Worm (Caenorhabditis elegans) whole organism, L4/young adult: ENCODE data around the gene trf-1.
"Not testable (repeated sequence)": the region's sequence is repeated elsewhere in the genome, so short reads cannot be mapped to it uniquely, and the experiment has no call there.

ENCODE experiments used
- W03F9.2 ChIP-seq: fragments of 150-350 bp; optimal IDR thresholded peaks from 2 replicates; lab custom pipeline; 2014; ENCODE audit warnings: missing biosample characterization, missing genetic modification characterization
- dao-5 ChIP-seq: sonication (generic microtip); optimal IDR thresholded peaks from 2 replicates; lab custom pipeline; 2016; ENCODE audit warnings: missing genotype, missing genetic modification characterization, moderate library complexity, missing compliant biosample characterization
- him-1 ChIP-seq: sonication (generic microtip); optimal IDR thresholded peaks from 2 replicates; lab custom pipeline; 2016; ENCODE audit warnings: missing genotype, missing genetic modification reagents, missing genetic modification characterization, missing compliant biosample characterization

The trf-1 gene

DNA sequence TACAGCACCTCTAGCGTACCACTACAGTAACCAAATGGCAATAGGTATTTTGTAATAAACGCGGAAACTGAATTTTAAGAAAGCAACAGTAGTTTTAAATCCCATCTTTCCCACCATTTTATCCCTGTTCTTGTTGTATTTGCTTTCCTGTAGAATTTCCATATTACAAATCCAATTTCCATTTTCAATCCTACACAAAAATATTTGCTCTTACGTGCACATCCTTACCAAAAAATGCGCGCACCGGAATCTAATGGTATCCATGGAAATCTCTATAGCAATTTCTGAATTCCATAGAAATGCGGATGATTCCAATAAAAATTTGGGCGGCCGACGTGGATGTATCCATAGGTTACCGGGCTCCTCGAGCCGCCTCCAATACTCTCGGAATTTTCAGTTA lies at the start of gene trf-1:
trf-1 (plus strand) TSS at position 301 of the 400 bp plus-strand sequence.
- TF ChIP-seq W03F9.2: no peak
- no peak for TF ChIP-seq him-1 (tag; lab: Kevin White, UChicago)
- no peak for TF ChIP-seq dao-5 (tag; lab: Kevin White, UChicago)

DNA sequence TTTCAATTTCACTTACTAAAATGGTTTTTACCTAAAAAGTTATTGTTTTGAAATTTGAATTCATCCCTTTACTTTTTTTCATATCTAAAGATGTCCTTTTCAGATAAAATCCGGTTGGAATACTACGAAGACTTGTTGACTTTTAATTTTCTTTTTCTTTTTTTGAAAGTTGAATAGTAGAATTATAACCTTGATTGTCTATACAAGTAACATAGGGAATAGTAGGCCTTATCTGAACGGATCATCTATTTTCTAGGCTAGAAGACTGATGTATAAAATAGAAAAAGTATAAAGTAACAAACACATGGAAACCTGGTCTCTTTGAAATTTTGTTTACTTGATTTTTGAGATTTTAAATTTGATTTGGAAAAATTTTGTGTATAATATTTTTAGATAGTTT lies 49.4 kb upstream of the trf-1 start:
- TF ChIP-seq dao-5 (tag; lab: Kevin White, UChicago): no peak
- TF ChIP-seq him-1 (tag; lab: Kevin White, UChicago): no peak
- TF ChIP-seq W03F9.2: no peak

DNA sequence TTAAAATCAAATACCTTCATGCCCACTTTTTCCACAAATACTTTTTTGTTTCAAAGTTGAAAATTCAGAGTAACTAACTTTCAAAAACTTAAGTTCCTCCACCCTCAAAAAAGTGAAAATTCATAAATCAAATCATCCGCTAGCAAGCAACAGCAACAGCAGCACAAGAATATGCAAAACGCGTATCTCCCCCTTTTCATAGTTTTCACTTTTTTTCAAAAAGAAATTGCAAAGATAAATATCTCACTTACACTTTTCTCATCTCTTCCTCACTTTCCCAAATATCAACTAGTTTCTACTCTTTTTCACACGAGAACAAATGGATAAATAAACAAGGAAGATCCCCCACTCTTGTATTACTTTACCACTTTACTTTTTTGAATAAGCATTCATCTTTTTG lies 48.6 kb upstream of the trf-1 start:
- TF ChIP-seq him-1 (tag; lab: Kevin White, UChicago) (no peak), W03F9.2 (no peak), dao-5 (tag; lab: Kevin White, UChicago) (no peak)

DNA sequence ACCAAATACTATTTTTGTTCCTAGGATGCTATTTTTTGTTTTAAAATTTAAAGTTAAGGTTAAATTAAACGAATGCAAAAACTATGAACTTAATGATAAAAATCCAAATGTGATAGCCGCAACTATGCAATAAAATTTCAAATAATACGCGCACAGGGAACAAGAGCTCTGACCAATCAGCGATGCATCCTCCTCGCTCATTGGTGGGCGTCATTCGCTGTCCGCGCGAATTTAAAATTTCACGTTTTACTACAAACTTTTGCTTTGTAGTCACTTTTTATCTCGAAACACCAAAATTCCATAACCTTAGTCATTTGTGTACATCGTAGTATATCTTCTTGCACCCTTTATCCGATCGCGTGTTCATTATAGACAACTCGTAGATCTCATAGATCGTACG lies 47.1 kb upstream of the trf-1 start:
- TF ChIP-seq him-1 (tag; lab: Kevin White, UChicago) (no peak), W03F9.2 (no peak), dao-5 (tag; lab: Kevin White, UChicago) (no peak)

DNA sequence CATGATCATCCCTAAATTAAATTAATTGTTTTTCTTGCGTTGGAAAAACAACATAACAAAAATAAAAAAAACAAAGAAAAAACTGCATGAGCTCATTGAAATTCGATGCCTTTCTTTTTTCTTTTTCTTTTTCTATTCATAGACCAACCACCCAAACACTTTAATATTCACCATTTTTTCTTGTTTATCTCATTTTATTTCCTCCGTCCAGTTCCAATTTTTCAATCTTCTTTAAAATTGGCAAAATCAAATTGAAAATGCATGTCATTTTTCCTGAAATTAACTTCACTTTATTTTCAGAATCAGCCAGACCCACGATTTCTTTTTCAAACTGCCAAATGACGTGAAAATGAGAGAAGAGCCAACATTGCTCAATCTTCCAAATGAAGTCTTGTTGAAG lies 44.4 kb upstream of the trf-1 start, which contains the start of gene T03F6.4:
T03F6.4 (plus strand) TSS at position 301 of the 400 bp plus-strand sequence.
- TF ChIP-seq W03F9.2 (no peak), dao-5 (tag; lab: Kevin White, UChicago) (no peak), him-1 (tag; lab: Kevin White, UChicago) (no peak)

DNA sequence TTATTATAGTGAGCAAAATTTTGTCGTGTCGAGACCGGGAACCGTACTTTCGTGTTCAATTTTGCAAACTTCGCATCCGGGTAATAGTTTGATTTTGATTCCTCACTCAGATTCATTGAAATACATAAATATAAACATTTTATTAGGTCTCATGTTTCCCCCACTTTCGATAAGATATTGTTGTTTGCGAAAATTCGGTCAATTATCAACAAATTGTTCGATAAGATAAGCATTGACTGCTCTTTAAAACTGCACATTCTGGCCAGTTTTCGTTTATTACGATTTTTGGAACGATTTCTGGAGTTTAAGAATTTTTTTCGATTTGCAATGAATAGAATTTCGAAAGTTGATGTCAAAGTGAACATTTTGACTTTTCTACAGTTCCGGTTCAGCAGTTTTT lies 41.6 kb upstream of the trf-1 start:
- no peak for TF ChIP-seq dao-5 (tag; lab: Kevin White, UChicago)
- TF ChIP-seq him-1 (tag; lab: Kevin White, UChicago): no peak
- no peak for TF ChIP-seq W03F9.2

DNA sequence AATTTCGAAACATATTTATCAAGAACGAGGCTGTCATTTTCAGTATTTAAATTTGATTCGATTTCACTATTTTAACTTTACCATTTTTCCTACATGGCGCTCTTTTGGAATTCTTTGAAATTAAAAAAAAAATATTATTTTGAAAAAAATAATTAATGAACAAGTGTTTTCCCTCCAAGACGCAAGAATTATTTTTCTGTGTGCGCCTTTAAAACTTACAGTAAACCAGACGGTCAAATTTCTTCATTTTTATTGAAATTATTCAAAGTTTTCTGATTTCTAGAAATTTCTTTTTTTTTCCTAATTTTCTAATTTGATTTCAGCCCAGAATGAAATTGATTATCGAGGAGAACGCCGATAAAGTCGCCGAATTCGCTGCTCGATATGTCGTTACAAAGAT lies 41.2 kb upstream of the trf-1 start, which contains the start of gene T03F6.3:
T03F6.3 (plus strand) TSS at position 318 of the 400 bp plus-strand sequence.
- TF ChIP-seq dao-5 (tag; lab: Kevin White, UChicago): no peak
- TF ChIP-seq W03F9.2: no peak
- TF ChIP-seq him-1 (tag; lab: Kevin White, UChicago): no peak

DNA sequence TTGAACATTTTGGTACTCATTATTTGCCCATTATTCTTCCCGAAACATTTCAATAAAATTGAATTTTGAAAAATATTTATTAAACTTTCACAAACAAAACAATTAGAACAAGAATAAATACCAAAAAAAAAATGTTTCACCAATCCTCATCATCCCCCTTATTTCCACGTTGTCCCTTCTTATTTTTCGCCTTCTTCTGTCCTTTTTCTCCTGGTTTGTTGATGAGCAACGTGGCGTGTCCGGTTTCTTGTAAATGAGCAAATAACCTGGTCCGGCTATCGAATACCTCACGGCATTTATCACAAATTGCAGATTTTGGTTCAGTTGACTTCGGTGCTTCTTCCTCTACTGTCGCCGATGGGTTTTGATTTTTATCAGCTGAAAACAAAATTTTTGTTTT lies 39.5 kb upstream of the trf-1 start:
- no peak for TF ChIP-seq W03F9.2
- no peak for TF ChIP-seq him-1 (tag; lab: Kevin White, UChicago)
- no peak for TF ChIP-seq dao-5 (tag; lab: Kevin White, UChicago)

DNA sequence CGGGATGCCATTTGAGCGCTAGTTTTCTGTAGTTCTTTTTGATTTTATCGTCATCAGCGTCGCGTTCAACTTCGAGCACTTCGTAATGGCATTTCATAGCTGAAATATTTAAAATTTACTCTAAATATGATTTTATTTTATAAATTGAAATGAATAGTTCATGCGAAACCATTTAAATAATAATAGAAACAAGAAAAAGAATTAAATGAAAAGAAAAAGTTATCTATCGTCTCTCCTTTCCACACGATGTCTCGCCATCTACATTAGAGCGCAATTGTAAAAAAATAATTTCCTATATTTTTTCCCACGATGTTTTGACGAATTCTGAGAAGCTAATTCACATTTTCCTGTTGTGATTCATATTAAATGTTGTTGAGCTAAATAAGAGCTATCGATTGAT lies 37.0 kb upstream of the trf-1 start, which contains the start of gene dnj-17:
dnj-17 (minus strand) TSS at position 101 of the 400 bp plus-strand sequence.
- TF ChIP-seq him-1 (tag; lab: Kevin White, UChicago): no peak
- no peak for TF ChIP-seq W03F9.2
- no peak for TF ChIP-seq dao-5 (tag; lab: Kevin White, UChicago)

DNA sequence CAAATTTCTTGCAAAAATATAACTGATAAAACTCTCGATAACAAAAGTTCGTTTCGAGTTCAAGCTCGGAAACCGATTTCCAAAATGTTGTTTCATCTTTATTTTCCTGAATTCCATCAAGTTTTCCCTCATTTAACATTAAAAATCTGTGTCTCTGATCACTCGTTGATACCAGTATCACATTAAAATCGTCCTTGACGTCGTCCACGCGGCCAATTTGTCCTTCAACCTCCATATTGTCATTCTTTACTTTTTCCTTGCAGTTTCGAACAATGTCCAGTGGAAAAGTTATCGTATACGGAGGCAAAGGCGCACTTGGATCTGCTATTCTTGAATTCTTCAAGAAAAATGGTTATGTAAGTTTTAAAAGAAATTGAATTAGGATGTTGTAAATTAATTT lies 36.6 kb upstream of the trf-1 start, which contains the start of gene qdpr-1:
qdpr-1 (plus strand) TSS at position 264 of the 400 bp plus-strand sequence.
- TF ChIP-seq W03F9.2: no peak

DNA sequence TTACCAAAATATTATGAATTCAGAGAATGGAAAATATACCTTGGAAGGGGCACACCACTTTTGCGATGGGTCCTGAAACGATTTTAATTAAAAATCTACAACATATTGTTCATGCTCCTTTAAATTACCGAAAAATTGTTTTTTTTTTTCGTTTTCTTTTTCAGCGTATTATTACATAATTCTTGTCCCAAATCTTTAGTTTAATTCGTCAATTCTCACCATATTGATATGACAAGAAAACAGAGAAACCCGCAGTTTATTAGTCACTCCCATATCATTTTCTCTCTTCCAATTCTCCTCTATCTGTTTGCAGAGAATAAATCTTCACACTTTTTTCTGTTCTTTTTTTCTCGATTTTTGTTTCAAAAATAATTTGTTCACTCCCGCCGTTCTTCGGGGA lies 35.0 kb upstream of the trf-1 start, which contains the start of gene F11F1.1:
F11F1.1 (plus strand) TSS at position 301 of the 400 bp plus-strand sequence.
- no peak for TF ChIP-seq him-1 (tag; lab: Kevin White, UChicago)

DNA sequence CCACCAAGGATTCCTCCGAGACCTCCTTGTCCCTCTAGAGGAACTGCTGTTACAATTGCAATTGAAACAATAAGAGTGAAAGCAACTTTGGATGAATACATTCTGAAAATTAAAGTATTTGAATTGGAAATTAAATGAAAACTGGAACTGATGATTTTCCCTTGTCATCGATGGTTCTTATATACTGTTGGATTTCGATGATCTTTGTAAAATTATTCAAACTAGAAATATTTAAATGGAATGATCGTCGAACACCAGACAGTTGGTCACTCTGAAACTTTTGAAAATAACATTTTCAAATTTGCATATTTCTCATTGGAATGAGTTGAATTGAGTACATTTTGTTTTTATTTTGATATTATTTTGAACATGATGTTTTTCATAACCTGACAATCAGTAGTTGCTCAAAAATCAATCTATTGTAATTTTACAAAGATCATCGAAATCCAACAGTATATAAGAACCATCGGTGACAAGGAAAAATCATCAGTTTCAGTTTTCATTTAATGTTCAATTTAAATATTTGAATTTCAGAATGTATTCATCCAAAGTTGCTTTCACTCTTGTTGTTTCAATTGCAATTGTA lies 28.5 kb upstream of the trf-1 start, which contains the start of the genes srlf-9 and srlf-10:
srlf-9 (minus strand) TSS at position 101 of the 586 bp plus-strand sequence.
srlf-10 (plus strand) TSS at position 536 of the 586 bp plus-strand sequence.
- not testable (repeated sequence) for TF ChIP-seq W03F9.2; him-1 (tag; lab: Kevin White, UChicago); dao-5 (tag; lab: Kevin White, UChicago)

DNA sequence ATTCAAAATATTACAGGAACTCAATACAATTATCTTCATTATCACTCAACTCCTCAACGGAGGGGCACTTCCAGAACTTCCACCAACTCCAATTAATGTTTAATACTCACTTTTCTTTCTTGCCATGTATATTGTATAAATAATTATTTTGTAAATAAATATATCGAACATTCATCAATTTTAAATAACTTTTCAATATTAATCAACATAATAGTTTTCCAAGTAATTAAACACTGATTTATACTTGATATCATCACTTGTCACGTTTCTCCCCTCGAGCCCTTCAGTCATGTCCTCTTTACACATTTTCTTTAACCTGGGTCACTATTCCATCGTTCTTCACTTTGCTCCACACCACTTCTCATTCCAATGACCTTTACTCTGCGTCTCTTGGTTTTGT lies 27.3 kb upstream of the trf-1 start, which contains the start of gene mig-18:
mig-18 (plus strand) TSS at position 301 of the 400 bp plus-strand sequence.
- no peak for TF ChIP-seq W03F9.2
- TF ChIP-seq him-1 (tag; lab: Kevin White, UChicago): no peak
- TF ChIP-seq dao-5 (tag; lab: Kevin White, UChicago): no peak

DNA sequence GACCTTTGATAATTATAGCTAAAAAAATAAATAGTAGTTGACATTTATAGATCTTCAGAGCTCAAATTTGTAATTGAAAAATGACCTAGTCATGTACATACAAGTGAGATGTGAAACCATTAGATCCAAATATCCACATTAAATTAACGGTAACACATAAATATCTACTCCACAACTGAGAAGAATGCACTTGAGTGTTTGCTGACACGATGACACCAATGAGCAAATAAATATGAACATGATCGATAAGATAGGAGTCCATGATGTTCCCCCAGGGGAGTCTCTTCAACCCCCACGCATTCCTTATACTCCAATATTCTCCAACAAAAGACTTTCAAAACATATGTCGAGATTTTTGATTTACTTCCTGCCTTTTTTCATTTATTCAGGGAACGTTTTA lies 25.8 kb upstream of the trf-1 start, which contains the start of gene ttr-52:
ttr-52 (plus strand) TSS at position 301 of the 400 bp plus-strand sequence.
- TF ChIP-seq him-1 (tag; lab: Kevin White, UChicago) (no peak), dao-5 (tag; lab: Kevin White, UChicago) (no peak), W03F9.2 (no peak)

DNA sequence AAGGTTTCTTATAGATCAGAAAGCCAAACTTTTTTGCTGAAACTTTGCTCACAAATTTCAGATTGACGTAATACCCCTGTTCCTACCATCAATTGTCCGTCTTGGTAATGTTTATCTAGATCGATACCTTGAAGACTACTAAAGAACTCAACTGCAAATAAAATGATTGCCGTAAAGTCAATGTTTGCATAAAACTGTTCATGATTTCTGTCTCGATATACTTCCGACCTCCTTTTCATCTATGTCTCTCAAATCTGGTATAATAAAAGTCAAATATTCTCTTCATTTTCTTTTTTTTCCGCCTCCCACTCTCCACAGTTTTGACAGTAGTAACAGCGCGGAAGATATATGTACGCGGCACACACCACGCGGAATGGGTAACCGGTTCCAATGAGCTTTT lies 24.8 kb upstream of the trf-1 start, which contains the start of gene nas-1:
nas-1 (plus strand) TSS at position 301 of the 400 bp plus-strand sequence.
- TF ChIP-seq dao-5 (tag; lab: Kevin White, UChicago) (no peak), him-1 (tag; lab: Kevin White, UChicago) (no peak), W03F9.2 (no peak)
